Fruit fly (Drosophila melanogaster): ENCODE results near the gene CDK2AP1.

CDK2AP1 gene

dm6 chrX:11124749-11125508, 12.7 kb upstream of the CDK2AP1 start, which contains the start of gene Rpt3 (continued):
- TF ChIP-seq inv (GFP tag; IDR thresholded peaks at IDR 0.05; ENCODE audit: partially characterized antibody) (peak; percentile 74; the same call in 1 of the 2 replicates), cad (GFP tag; optimal IDR thresholded peaks at IDR 0.05) (no peak), CG2712 (tag; optimal IDR thresholded peaks at IDR 0.05) (peak; percentile 34), kay (GFP tag; optimal IDR thresholded peaks at IDR 0.05) (no peak), ranshi (GFP tag; IDR thresholded peaks at IDR 0.05) (no peak), CG16813 (GFP tag; IDR thresholded peaks at IDR 0.05; ENCODE audit: partially characterized antibody) (peak; percentile 85), slbo (GFP tag; IDR thresholded peaks at IDR 0.05) (peak; percentile 34; the same call in 1 of the 2 replicates), grn (GFP tag; optimal IDR thresholded peaks at IDR 0.05) (peak; percentile 32), Aef1 (GFP tag; IDR thresholded peaks at IDR 0.05) (0 out of 3 replicates have a peak, but pooled peaks have one; percentile 12), CG17186 (GFP tag; optimal IDR thresholded peaks at IDR 0.05) (peak; percentile 49), Dref (GFP tag; IDR thresholded peaks at IDR 0.05) (peak; percentile 78), CG13775 (GFP tag; optimal IDR thresholded peaks at IDR 0.05) (peak; percentile 14), CG13296 (GFP tag; optimal IDR thresholded peaks at IDR 0.05) (no peak), Lim3 (GFP tag; IDR thresholded peaks at IDR 0.05) (no peak), Bgb (GFP tag; IDR thresholded peaks at IDR 0.05; ENCODE audit: partially characterized antibody) (peak; percentile 47), CG34422 (GFP tag; IDR thresholded peaks at IDR 0.05) (no peak), chinmo (GFP tag; IDR thresholded peaks at IDR 0.05; ENCODE audit: partially characterized antibody) (0 out of 4 replicates have a peak, but pooled peaks have one; percentile 33), CG2116 (GFP tag; optimal IDR thresholded peaks at IDR 0.05) (peak; percentile 67), bab2 (GFP tag; optimal IDR thresholded peaks at IDR 0.05) (no peak), ap (GFP tag; IDR thresholded peaks at IDR 0.05) (no peak), CG14860 (GFP tag; IDR thresholded peaks at IDR 0.05; ENCODE audit: partially characterized antibody) (peak; percentile 82; the same call in 2 of the 3 replicates), knrl (GFP tag; IDR thresholded peaks at IDR 0.05; ENCODE audit: partially characterized antibody) (peak; percentile 83), Doc3 (GFP tag; IDR thresholded peaks at IDR 0.05; ENCODE audit: partially characterized antibody) (peak; percentile 75), E2f2 (GFP tag; IDR thresholded peaks at IDR 0.05) (0 out of 2 replicates have a peak, but pooled peaks have one; percentile 6)

- TF ChIP-seq pzg (GFP tag; optimal IDR thresholded peaks at IDR 0.05) (peak; percentile 39), otp (GFP tag; IDR thresholded peaks at IDR 0.05) (no peak), CG4730 (GFP tag; IDR thresholded peaks at IDR 0.05) (no peak), vvl (GFP tag; IDR thresholded peaks at IDR 0.05) (peak; percentile 63; the same call in 1 of the 2 replicates), sens (GFP tag) (peak; percentile 60), en (GFP tag; optimal IDR thresholded peaks at IDR 0.05) (no peak), CG10959 (GFP tag; IDR thresholded peaks at IDR 0.05) (no peak), CG8359 (GFP tag; optimal IDR thresholded peaks at IDR 0.05; ENCODE audit: borderline replicate concordance) (no peak), CG14710 (tag; optimal IDR thresholded peaks at IDR 0.05) (peak; percentile 59), CG17359 (tag; optimal IDR thresholded peaks at IDR 0.05) (peak; percentile 14), zfh1 (GFP tag; IDR thresholded peaks at IDR 0.05) (no peak), kah (GFP tag; optimal IDR thresholded peaks at IDR 0.05) (no peak), Hmr (GFP tag; optimal IDR thresholded peaks at IDR 0.05) (no peak), pnt (GFP tag; optimal IDR thresholded peaks at IDR 0.05) (no peak), wdn (GFP tag; IDR thresholded peaks at IDR 0.05) (no peak), amos (GFP tag; IDR thresholded peaks at IDR 0.05; ENCODE audit: partially characterized antibody) (peak; percentile 28; the same call in 1 of the 2 replicates), CG6654 (GFP tag; optimal IDR thresholded peaks at IDR 0.05) (no peak), CHES-1-like (GFP tag; optimal IDR thresholded peaks at IDR 0.05) (no peak), CG16813 (GFP tag; IDR thresholded peaks at IDR 0.05; ENCODE audit: partially characterized antibody) (peak; percentile 33; the same call in 1 of the 3 replicates), Myb (GFP tag; optimal IDR thresholded peaks at IDR 0.05) (peak; percentile 93), chn (GFP tag; optimal IDR thresholded peaks at IDR 0.05) (no peak), CG7271 (tag; optimal IDR thresholded peaks at IDR 0.05) (no peak), fru (optimal IDR thresholded peaks at IDR 0.05) (no peak), psq (GFP tag; optimal IDR thresholded peaks at IDR 0.05) (no peak), Scr (GFP tag; IDR thresholded peaks at IDR 0.05; ENCODE audit: partially characterized antibody) (peak; percentile 42; the same call in 1 of the 2 replicates), Gsc (GFP tag; IDR thresholded peaks at IDR 0.05) (no peak)
Observed at dm6 chrX:11128828-11129227, 8.8 kb upstream of the CDK2AP1 start, which contains the start of gene SrpRalpha. TSS of gene SrpRalpha (minus strand) at chrX:11129087.

Measured in whole organism, embryonic.